Worm (Caenorhabditis elegans) whole organism, L1 larva: ENCODE data around the gene spe-10.

Experiments
- C16A3.4 ChIP-seq: fragments of 150-350 bp; optimal IDR thresholded peaks from 2 replicates; lab custom pipeline; 2014; ENCODE audit warnings: missing biosample characterization, missing genetic modification characterization
- C34B4.2 ChIP-seq: sonication (generic microtip); optimal IDR thresholded peaks from 2 replicates; lab custom pipeline; 2017; ENCODE audit warnings: mild to moderate bottlenecking, missing genetic modification characterization, missing compliant biosample characterization
- Y116A8C.19 ChIP-seq: sonication (generic microtip); optimal IDR thresholded peaks from 2 replicates; lab custom pipeline; 2016; ENCODE audit warnings: missing compliant biosample characterization, missing genetic modification characterization, borderline replicate concordance
- aha-1 ChIP-seq: fragments of 150-350 bp; optimal IDR thresholded peaks from 2 replicates; lab custom pipeline; 2014; ENCODE audit warnings: missing biosample characterization, missing genetic modification characterization
- aly-2 ChIP-seq: fragments of 150-350 bp; optimal IDR thresholded peaks from 2 replicates; lab custom pipeline; 2014; ENCODE audit warnings: missing biosample characterization, missing genetic modification characterization
- ama-1 ChIP-seq: fragments of 150-350 bp; optimal IDR thresholded peaks from 2 replicates; lab custom pipeline; 2014
- blmp-1 ChIP-seq: fragments of 150-350 bp; optimal IDR thresholded peaks from 2 replicates; lab custom pipeline; 2014; ENCODE audit warnings: missing biosample characterization, missing genetic modification characterization
- ceh-63 ChIP-seq: fragments of 200-800 bp; sonication (Bioruptor generic); optimal IDR thresholded peaks from 2 replicates; lab custom pipeline; 2018; ENCODE audit warnings: mild to moderate bottlenecking, missing genetic modification characterization, missing compliant biosample characterization
- ceh-8 ChIP-seq: fragments of 200-800 bp; sonication (Bioruptor generic); optimal IDR thresholded peaks from 2 replicates; lab custom pipeline; 2018; ENCODE audit warnings: mild to moderate bottlenecking, missing genetic modification characterization, moderate library complexity, missing compliant biosample characterization
- ceh-82 ChIP-seq, 3 experiments: fragments of 150-350 bp in 1 of 3; sonication (generic microtip) in 2 of 3; optimal IDR thresholded peaks; 2 replicates each; lab custom pipeline; 2014 to 2017; ENCODE audit warnings: missing biosample characterization in 3 of 3, missing genetic modification characterization in 3 of 3
- ceh-88 ChIP-seq: fragments of 200-800 bp; sonication (Bioruptor generic); IDR thresholded peaks from 2 replicates; pipeline ENCODE4 v1.3.6; 2022; ENCODE audit warnings: missing genetic modification characterization, missing compliant biosample characterization
- ceh-90 ChIP-seq: sonication (generic microtip); optimal IDR thresholded peaks from 2 replicates; lab custom pipeline; 2016; ENCODE audit warnings: missing genetic modification characterization, missing compliant biosample characterization
- dpl-1 ChIP-seq, 3 experiments: fragments of 150-350 bp in 2 of 3; sonication (generic microtip) in 1 of 3; optimal IDR thresholded peaks; 2 replicates each; lab custom pipeline; 2014 to 2017; ENCODE audit warnings: missing biosample characterization in 3 of 3, missing genetic modification characterization in 3 of 3, missing genetic modification reagents in 3 of 3
- dsc-1 ChIP-seq: sonication (generic microtip); optimal IDR thresholded peaks from 2 replicates; lab custom pipeline; 2016; ENCODE audit warnings: mild to moderate bottlenecking, missing genetic modification characterization, missing compliant biosample characterization
- efl-3 ChIP-seq: fragments of 200-800 bp; sonication (Bioruptor generic); optimal IDR thresholded peaks from 2 replicates; lab custom pipeline; 2018; ENCODE audit warnings: mild to moderate bottlenecking, missing genetic modification characterization, missing compliant biosample characterization
- elt-3 ChIP-seq, 6 experiments: fragments of 150-350 bp in 1 of 6; sonication (generic microtip); optimal IDR thresholded peaks; 2 replicates each; lab custom pipeline; 2017 to 2018; ENCODE audit warnings: missing biosample characterization in 6 of 6, missing genetic modification characterization in 6 of 6, inconsistent platforms in 1 of 6
- ets-5 ChIP-seq: fragments of 200-800 bp; sonication (Bioruptor generic); IDR thresholded peaks from 2 replicates; pipeline ENCODE4 v1.3.6; 2022; ENCODE audit warnings: missing genetic modification characterization, missing compliant biosample characterization
- fkh-4 ChIP-seq: sonication (generic microtip); optimal IDR thresholded peaks from 2 replicates; lab custom pipeline; 2016; ENCODE audit warnings: missing compliant biosample characterization, missing genetic modification characterization, borderline replicate concordance
- fkh-8 ChIP-seq: sonication (generic microtip); optimal IDR thresholded peaks from 2 replicates; lab custom pipeline; 2016; ENCODE audit warnings: mild to moderate bottlenecking, missing genetic modification characterization, missing compliant biosample characterization
- hlh-17 ChIP-seq: fragments of 200-800 bp; sonication (Bioruptor generic); optimal IDR thresholded peaks from 2 replicates; lab custom pipeline; 2018; ENCODE audit warnings: missing genetic modification characterization, mild to moderate bottlenecking, missing compliant biosample characterization, moderate library complexity, borderline replicate concordance
- hlh-4 ChIP-seq: sonication (generic microtip); optimal IDR thresholded peaks from 2 replicates; lab custom pipeline; 2016; ENCODE audit warnings: mild to moderate bottlenecking, missing genetic modification characterization, missing compliant biosample characterization
- irx-1 ChIP-seq: sonication (generic microtip); optimal IDR thresholded peaks from 2 replicates; lab custom pipeline; 2016; ENCODE audit warnings: missing genetic modification characterization, missing compliant biosample characterization
- isw-1 ChIP-seq: fragments of 200-800 bp; sonication (Bioruptor generic); IDR thresholded peaks from 2 replicates; pipeline ENCODE4 v1.3.6; 2022; ENCODE audit warnings: missing genetic modification characterization, missing compliant biosample characterization
- jun-1 ChIP-seq: fragments of 150-350 bp; optimal IDR thresholded peaks from 2 replicates; lab custom pipeline; 2014; ENCODE audit warnings: missing biosample characterization, missing genetic modification reagents, missing genetic modification characterization
- lin-14 ChIP-seq: fragments of 200-800 bp; sonication (Bioruptor generic); optimal IDR thresholded peaks from 2 replicates; lab custom pipeline; 2018; ENCODE audit warnings: mild to moderate bottlenecking, missing genetic modification characterization, moderate library complexity, missing compliant biosample characterization
- lin-39 ChIP-seq: fragments of 150-350 bp; optimal IDR thresholded peaks from 2 replicates; lab custom pipeline; 2014; ENCODE audit warnings: missing biosample characterization, missing genetic modification reagents, missing genetic modification characterization
- lsy-2 ChIP-seq, 2 experiments: fragments of 150-350 bp; optimal IDR thresholded peaks; 2 replicates each; lab custom pipeline; 2014; ENCODE audit warnings: missing biosample characterization in 2 of 2, missing genetic modification characterization in 2 of 2
- mab-9 ChIP-seq: fragments of 200-800 bp; sonication (Bioruptor generic); IDR thresholded peaks from 2 replicates; pipeline ENCODE4 v1.3.6; 2022; ENCODE audit warnings: missing genetic modification reagents, missing genetic modification characterization, missing compliant biosample characterization
- mdl-1 ChIP-seq, 2 experiments: fragments of 150-350 bp; optimal IDR thresholded peaks; 2 replicates each; lab custom pipeline; 2014 to 2017; ENCODE audit warnings: missing biosample characterization in 2 of 2, missing genetic modification characterization in 2 of 2, inconsistent platforms in 1 of 2
- nhr-12 ChIP-seq: sonication (generic microtip); optimal IDR thresholded peaks from 2 replicates; lab custom pipeline; 2017; ENCODE audit warnings: missing biosample characterization, missing genetic modification characterization
- nhr-19 ChIP-seq: fragments of 200-800 bp; sonication (Bioruptor generic); conservative IDR thresholded peaks from 2 replicates; pipeline ENCODE4 v1.3.6; 2022; ENCODE audit warnings: missing genetic modification characterization, missing compliant biosample characterization
- nhr-20 ChIP-seq: sonication (generic microtip); optimal IDR thresholded peaks from 2 replicates; lab custom pipeline; 2016; ENCODE audit warnings: mild to moderate bottlenecking, missing genetic modification characterization, missing compliant biosample characterization
- nhr-28 ChIP-seq: fragments of 150-350 bp; optimal IDR thresholded peaks from 2 replicates; lab custom pipeline; 2014; ENCODE audit warnings: missing biosample characterization, missing genetic modification characterization
- nhr-47 ChIP-seq: sonication (generic microtip); optimal IDR thresholded peaks from 2 replicates; lab custom pipeline; 2016; ENCODE audit warnings: mild to moderate bottlenecking, missing genetic modification characterization, moderate library complexity, missing compliant biosample characterization
- nhr-71 ChIP-seq: sonication (generic microtip); optimal IDR thresholded peaks from 2 replicates; lab custom pipeline; 2016; ENCODE audit warnings: mild to moderate bottlenecking, missing genetic modification characterization, moderate library complexity, missing compliant biosample characterization
- nhr-76 ChIP-seq: sonication (generic microtip); optimal IDR thresholded peaks from 2 replicates; lab custom pipeline; 2017; ENCODE audit warnings: missing biosample characterization, missing genetic modification characterization
- nhr-77 ChIP-seq: fragments of 150-350 bp; optimal IDR thresholded peaks from 2 replicates; lab custom pipeline; 2014; ENCODE audit warnings: missing biosample characterization, missing genetic modification characterization
- nhr-85 ChIP-seq: sonication (generic microtip); peaks from one replicate; lab custom pipeline; 2016; ENCODE audit warnings: missing genetic modification characterization, inconsistent platforms, missing compliant biosample characterization
- nhr-90 ChIP-seq: sonication (generic microtip); optimal IDR thresholded peaks from 2 replicates; lab custom pipeline; 2016; ENCODE audit warnings: mild to moderate bottlenecking, missing genetic modification characterization, missing compliant biosample characterization; ENCODE audit not compliant: poor library complexity
- pqm-1 ChIP-seq: sonication (generic microtip); optimal IDR thresholded peaks from 3 replicates; lab custom pipeline; 2017; ENCODE audit warnings: missing biosample characterization, missing genetic modification characterization
- snpc-4 ChIP-seq: fragments of 150-350 bp; optimal IDR thresholded peaks from 2 replicates; lab custom pipeline; 2014; ENCODE audit warnings: missing biosample characterization, missing genetic modification characterization
- sptf-1 ChIP-seq: fragments of 150-350 bp; optimal IDR thresholded peaks from 2 replicates; lab custom pipeline; 2014; ENCODE audit warnings: missing biosample characterization, missing genetic modification characterization
- sup-37 ChIP-seq: fragments of 200-800 bp; sonication (Bioruptor generic); optimal IDR thresholded peaks from 2 replicates; lab custom pipeline; 2018; ENCODE audit warnings: mild to moderate bottlenecking, missing genetic modification characterization, missing compliant biosample characterization
- tbx-2 ChIP-seq: sonication (generic microtip); optimal IDR thresholded peaks from 2 replicates; lab custom pipeline; 2016; ENCODE audit warnings: missing genetic modification characterization, missing compliant biosample characterization
- tlp-1 ChIP-seq: fragments of 150-350 bp; optimal IDR thresholded peaks from 2 replicates; lab custom pipeline; 2014; ENCODE audit warnings: missing biosample characterization, missing genetic modification characterization
- unc-130 ChIP-seq: fragments of 150-350 bp; optimal IDR thresholded peaks from 2 replicates; lab custom pipeline; 2017; ENCODE audit warnings: missing biosample characterization, missing genetic modification characterization, inconsistent platforms
- unc-98 ChIP-seq: fragments of 200-800 bp; sonication (Bioruptor generic); IDR thresholded peaks from 2 replicates; pipeline ENCODE4 v1.3.6; 2022; ENCODE audit warnings: missing genetic modification characterization, missing compliant biosample characterization
- xbp-1 ChIP-seq: sonication (generic microtip); optimal IDR thresholded peaks from 2 replicates; lab custom pipeline; 2016; ENCODE audit warnings: missing genetic modification characterization, missing compliant biosample characterization
- zip-4 ChIP-seq: fragments of 200-800 bp; sonication (Bioruptor generic); optimal IDR thresholded peaks from 2 replicates; lab custom pipeline; 2018; ENCODE audit warnings: mild to moderate bottlenecking, missing genetic modification characterization, moderate library complexity, missing compliant biosample characterization
- ztf-11 ChIP-seq, 2 experiments: sonication (generic microtip); optimal IDR thresholded peaks; 2 replicates each; lab custom pipeline; 2016 to 2017; ENCODE audit warnings: missing genetic modification characterization in 2 of 2, missing biosample characterization in 1 of 2, missing compliant biosample characterization in 1 of 2
- ztf-4 ChIP-seq: fragments of 150-350 bp; optimal IDR thresholded peaks from 2 replicates; lab custom pipeline; 2014; ENCODE audit warnings: missing biosample characterization, missing genetic modification characterization

spe-10 gene

DNA sequence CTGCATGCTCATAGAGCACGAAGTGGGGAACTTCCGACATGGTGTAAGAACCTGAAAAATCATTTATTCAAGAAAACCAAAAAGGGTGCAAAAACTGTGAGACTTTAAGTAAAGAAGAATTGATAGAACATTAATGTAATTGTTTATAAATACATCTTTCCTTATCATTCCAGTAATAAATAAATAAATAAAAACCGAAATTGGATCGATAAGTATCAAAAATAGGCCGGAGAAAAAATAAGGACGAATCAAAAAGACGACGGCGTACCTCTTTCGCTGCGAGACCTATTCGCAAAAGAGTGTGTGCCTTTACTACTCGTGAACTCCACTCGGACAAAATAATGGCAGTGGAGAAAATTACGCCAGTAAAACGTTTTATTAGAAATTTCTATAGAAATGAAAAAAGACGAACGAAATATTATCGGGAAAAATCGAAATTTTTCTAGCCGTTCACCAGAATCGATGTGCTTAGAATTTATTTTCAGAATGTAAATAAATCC is 31.1 kb upstream of the spe-10 start, which contains the start of gene nol-56 (continued):
- TF ChIP-seq Y116A8C.19 (peak; percentile 2), nhr-71 (tag; lab: Kevin White, UChicago) (peak; percentile 93), nhr-47 (peak; percentile 92), unc-98 (no peak), C16A3.4 (tag; lab: Kevin White, UChicago) (peak; percentile 87), aly-2 (tag; lab: Kevin White, UChicago) (peak; percentile 45), mdl-1 (tag; optimal IDR thresholded peaks at IDR 0.05; lab: Kevin White, UChicago) (peak in 1 of 2 experiments; percentile 73), nhr-76 (no peak), hlh-4 (tag; lab: Kevin White, UChicago) (no peak), ceh-90 (tag; lab: Kevin White, UChicago) (peak; percentile 75), tbx-2 (peak; percentile 89), nhr-28 (tag; lab: Kevin White, UChicago) (no peak), dsc-1 (tag; lab: Kevin White, UChicago) (peak; percentile 88), blmp-1 (tag; lab: Kevin White, UChicago) (peak; percentile 85), ceh-8 (GFP tag; lab: Kevin White, UChicago) (peak; percentile 54), pqm-1 (no peak), dpl-1 (GFP tag; optimal IDR thresholded peaks at IDR 0.05; lab: Kevin White, UChicago) (peak; percentile 81 to 86 (median 85)), fkh-8 (tag; lab: Kevin White, UChicago) (peak; percentile 77), irx-1 (peak; percentile 78), ama-1 (lab: Kevin White, UChicago) (no peak)

DNA sequence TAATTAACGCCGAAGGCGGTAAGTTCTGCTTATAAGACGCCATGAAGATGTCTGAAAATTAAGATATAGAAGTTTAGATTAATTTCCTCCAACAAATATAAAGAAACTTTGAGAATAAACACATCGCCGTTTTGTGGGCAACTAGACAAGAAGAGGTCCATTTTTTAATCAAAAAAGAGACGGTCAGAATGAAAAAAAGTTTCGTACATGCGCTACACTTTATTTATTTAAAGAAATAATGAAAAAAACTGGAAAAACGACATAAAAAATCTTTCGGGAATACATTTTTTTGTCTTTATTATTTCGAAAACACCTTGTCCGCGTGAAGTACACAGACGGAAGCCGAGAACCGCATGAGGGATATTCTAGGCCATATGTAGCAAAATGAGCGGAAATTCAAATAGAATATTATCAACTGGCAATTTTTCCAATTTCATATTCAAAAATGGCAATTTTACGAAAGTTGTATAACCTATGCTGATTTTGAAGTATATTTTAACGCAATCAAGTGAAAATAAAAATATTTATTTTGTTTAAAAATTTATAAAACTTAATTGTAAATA is 28.2 kb upstream of the spe-10 start, which contains the start of gene sluh-7:
TSS of gene sluh-7 (minus strand) at position 51 of the 563 bp plus-strand sequence.
- no peak for TF ChIP-seq tlp-1 (tag; lab: Kevin White, UChicago)
- peak; percentile 11 for TF ChIP-seq efl-3 (GFP tag; lab: Kevin White, UChicago)
- TF ChIP-seq nhr-77 (tag; lab: Kevin White, UChicago): peak; percentile 38
- peak; percentile 69 for TF ChIP-seq ceh-88 (GFP tag; lab: Robert Waterston, UW)
- TF ChIP-seq irx-1: peak; percentile 95
- TF ChIP-seq isw-1 (GFP tag; lab: Robert Waterston, UW): peak; percentile 82
- peak; percentile 88 for TF ChIP-seq nhr-20
- TF ChIP-seq C34B4.2 (tag; lab: Kevin White, UChicago): no peak
- TF ChIP-seq ztf-11 (tag; optimal IDR thresholded peaks at IDR 0.05; lab: Kevin White, UChicago): peak in 1 of 2 experiments; percentile 96
- no peak for TF ChIP-seq nhr-12 (tag; lab: Kevin White, UChicago)
- TF ChIP-seq unc-130 (tag; lab: Kevin White, UChicago): peak; percentile 71
- peak; percentile 26 for TF ChIP-seq snpc-4
- TF ChIP-seq lsy-2 (tag; optimal IDR thresholded peaks at IDR 0.05; lab: Kevin White, UChicago): peak; percentile 82 to 84
- TF ChIP-seq lin-14 (GFP tag; lab: Kevin White, UChicago): peak; percentile 81
- TF ChIP-seq dpl-1 (GFP tag; optimal IDR thresholded peaks at IDR 0.05; lab: Kevin White, UChicago): peak; percentile 91 to 96 (median 94)
- no peak for TF ChIP-seq hlh-17
- peak; percentile 87 for TF ChIP-seq nhr-19 (GFP tag; lab: Robert Waterston, UW)
- TF ChIP-seq mab-9 (GFP tag; lab: Robert Waterston, UW): peak; percentile 76
- peak in 2 of 6 experiments; percentile 54 to 71 for TF ChIP-seq elt-3 (tag; optimal IDR thresholded peaks at IDR 0.05; lab: Kevin White, UChicago)
- TF ChIP-seq ceh-63: no peak
- TF ChIP-seq fkh-4 (tag; lab: Kevin White, UChicago): peak; percentile 95
- TF ChIP-seq ztf-4 (tag; lab: Kevin White, UChicago): no peak
- TF ChIP-seq sptf-1 (tag; lab: Kevin White, UChicago): no peak
- TF ChIP-seq ceh-82 (tag; optimal IDR thresholded peaks at IDR 0.05; lab: Kevin White, UChicago): peak; percentile 69 to 78 (median 74)
- peak; percentile 20 for TF ChIP-seq zip-4 (GFP tag; lab: Kevin White, UChicago)
- TF ChIP-seq ets-5 (GFP tag; lab: Robert Waterston, UW): no peak
- peak; percentile 95 for TF ChIP-seq nhr-85 (tag; lab: Kevin White, UChicago)
- TF ChIP-seq Y116A8C.19: peak; percentile 77
- peak; percentile 77 for TF ChIP-seq blmp-1 (tag; lab: Kevin White, UChicago)
- TF ChIP-seq C16A3.4 (tag; lab: Kevin White, UChicago): peak; percentile 62
- no peak for TF ChIP-seq jun-1
- no peak for TF ChIP-seq aha-1
- peak; percentile 89 for TF ChIP-seq xbp-1
- TF ChIP-seq lin-39 (tag; lab: Kevin White, UChicago): peak; percentile 65
- peak; percentile 97 for TF ChIP-seq nhr-90 (tag; lab: Kevin White, UChicago)
- TF ChIP-seq sup-37: peak; percentile 63
